Fruit fly (Drosophila melanogaster) whole organism, prepupa: Measurements from ENCODE around the gene CG31075.
A peak's percentile ranks its signal among the peaks of the same experiment; 100 is the strongest.

Experiments
- Blimp-1 ChIP-seq: fragments of 200-800 bp; sonication (Bioruptor generic); optimal IDR thresholded peaks from 3 replicates; lab custom pipeline; 2017; ENCODE audit warnings: missing biosample characterization, missing genetic modification characterization, mild to moderate bottlenecking, moderate library complexity, missing genetic modification reagents
- CG10631 ChIP-seq: fragments of 200-800 bp; sonication (Bioruptor generic); optimal IDR thresholded peaks from 2 replicates; lab custom pipeline; 2016; ENCODE audit warnings: missing biosample characterization, missing genetic modification characterization
- CG10669 ChIP-seq: fragments of 200-800 bp; sonication (Bioruptor generic); optimal IDR thresholded peaks from 3 replicates; lab custom pipeline; 2018; ENCODE audit warnings: missing biosample characterization, mild to moderate bottlenecking, missing genetic modification characterization, moderate library complexity
- CG11762 ChIP-seq: fragments of 200-800 bp; sonication (Bioruptor generic); optimal IDR thresholded peaks from 3 replicates; lab custom pipeline; 2016; ENCODE audit warnings: missing biosample characterization, missing genetic modification characterization; ENCODE audit not compliant: insufficient read depth
- CG15336 ChIP-seq: fragments of 200-800 bp; sonication (Bioruptor generic); IDR thresholded peaks from 2 replicates; pipeline ENCODE4 v1.3.6; 2022; ENCODE audit warnings: missing biosample characterization, missing genetic modification characterization
- CG31627 ChIP-seq: fragments of 200-800 bp; sonication (Bioruptor generic); optimal IDR thresholded peaks from 3 replicates; lab custom pipeline; 2016; ENCODE audit warnings: missing biosample characterization, missing genetic modification characterization
- CG32006 ChIP-seq: fragments of 200-800 bp; sonication (Bioruptor generic); optimal IDR thresholded peaks from 3 replicates; lab custom pipeline; 2017; ENCODE audit warnings: missing biosample characterization, mild to moderate bottlenecking, missing genetic modification characterization
- CG34406 ChIP-seq: fragments of 200-800 bp; sonication (Bioruptor generic); optimal IDR thresholded peaks from 3 replicates; lab custom pipeline; 2016; ENCODE audit warnings: missing biosample characterization, missing genetic modification characterization
- CG4318 ChIP-seq: fragments of 200-800 bp; sonication (Bioruptor generic); optimal IDR thresholded peaks from 3 replicates; lab custom pipeline; 2017; ENCODE audit warnings: missing biosample characterization, mild to moderate bottlenecking, missing genetic modification characterization
- CG6163 ChIP-seq: fragments of 200-800 bp; sonication (Bioruptor generic); IDR thresholded peaks from 3 replicates; pipeline ENCODE4 v1.3.6; 2022; ENCODE audit warnings: missing biosample characterization, missing genetic modification characterization
- CG6276 ChIP-seq: fragments of 200-800 bp; sonication (Bioruptor generic); optimal IDR thresholded peaks from 2 replicates; lab custom pipeline; 2017; ENCODE audit warnings: missing biosample characterization, mild to moderate bottlenecking, missing genetic modification characterization
- CG6808 ChIP-seq: fragments of 200-800 bp; sonication (Bioruptor generic); optimal IDR thresholded peaks from 3 replicates; lab custom pipeline; 2017; ENCODE audit warnings: missing biosample characterization, missing genetic modification characterization, mild to moderate bottlenecking, moderate library complexity, missing genetic modification reagents
- CG7368 ChIP-seq: fragments of 200-800 bp; sonication (Bioruptor generic); optimal IDR thresholded peaks from 3 replicates; lab custom pipeline; 2016; ENCODE audit warnings: missing biosample characterization, missing genetic modification characterization
- CG8119 ChIP-seq: fragments of 200-800 bp; sonication (Bioruptor generic); IDR thresholded peaks from 3 replicates; pipeline ENCODE4 v1.3.6; 2022; ENCODE audit warnings: missing biosample characterization, missing genetic modification characterization
- CG8319 ChIP-seq: fragments of 200-800 bp; sonication (Bioruptor generic); optimal IDR thresholded peaks from 3 replicates; lab custom pipeline; 2016; ENCODE audit warnings: missing biosample characterization, missing genetic modification characterization
- CG8632 ChIP-seq: fragments of 200-800 bp; sonication (Bioruptor generic); optimal IDR thresholded peaks from 3 replicates; lab custom pipeline; 2016; ENCODE audit warnings: missing biosample characterization, missing genetic modification characterization
- Eip75B ChIP-seq: fragments of 200-800 bp; sonication (Bioruptor generic); optimal IDR thresholded peaks from 3 replicates; lab custom pipeline; 2016; ENCODE audit warnings: missing biosample characterization, missing genetic modification characterization
- Eip78C ChIP-seq: fragments of 200-800 bp; sonication (Bioruptor generic); peaks from one replicate; lab custom pipeline; 2016; ENCODE audit warnings: missing biosample characterization, missing genetic modification characterization
- Hr38 ChIP-seq: sonication (Bioruptor generic); optimal IDR thresholded peaks from 2 replicates; lab custom pipeline; 2016; ENCODE audit warnings: missing biosample characterization, missing genetic modification characterization
- Hr39 ChIP-seq: fragments of 200-800 bp; sonication (Bioruptor generic); optimal IDR thresholded peaks from 2 replicates; lab custom pipeline; 2016; ENCODE audit warnings: missing biosample characterization, missing genetic modification characterization
- Hr4 ChIP-seq: fragments of 200-800 bp; sonication (Bioruptor generic); optimal IDR thresholded peaks from 3 replicates; lab custom pipeline; 2016; ENCODE audit warnings: missing biosample characterization, missing genetic modification characterization
- Lpt ChIP-seq: fragments of 200-800 bp; sonication (Bioruptor generic); optimal IDR thresholded peaks from 3 replicates; lab custom pipeline; 2016; ENCODE audit warnings: missing biosample characterization, missing genetic modification characterization
- Met ChIP-seq: fragments of 200-800 bp; sonication (Bioruptor generic); optimal IDR thresholded peaks from 3 replicates; lab custom pipeline; 2016; ENCODE audit warnings: missing biosample characterization, missing genetic modification characterization
- OdsH ChIP-seq: fragments of 200-800 bp; sonication (Bioruptor generic); optimal IDR thresholded peaks from 3 replicates; lab custom pipeline; 2016; ENCODE audit warnings: missing biosample characterization, missing genetic modification characterization
- Sox102F ChIP-seq: fragments of 200-800 bp; sonication (Bioruptor generic); optimal IDR thresholded peaks from 2 replicates; lab custom pipeline; 2016; ENCODE audit warnings: missing biosample characterization, mild to moderate bottlenecking, missing genetic modification characterization
- Sox14 ChIP-seq: fragments of 200-800 bp; sonication (Bioruptor generic); optimal IDR thresholded peaks from 3 replicates; lab custom pipeline; 2016; ENCODE audit warnings: missing biosample characterization, missing genetic modification characterization
- Sox15 ChIP-seq: fragments of 200-800 bp; sonication (Bioruptor generic); optimal IDR thresholded peaks from 3 replicates; lab custom pipeline; 2016; ENCODE audit warnings: missing biosample characterization, missing genetic modification characterization
- acj6 ChIP-seq: fragments of 200-800 bp; sonication (Bioruptor generic); optimal IDR thresholded peaks from 3 replicates; lab custom pipeline; 2016; ENCODE audit warnings: missing biosample characterization, missing genetic modification characterization
- cyc ChIP-seq: fragments of 200-800 bp; sonication (Bioruptor generic); optimal IDR thresholded peaks from 3 replicates; lab custom pipeline; 2016; ENCODE audit warnings: missing biosample characterization, missing genetic modification characterization
- dac ChIP-seq: fragments of 200-800 bp; sonication (Bioruptor generic); optimal IDR thresholded peaks from 2 replicates; lab custom pipeline; 2017; ENCODE audit warnings: missing biosample characterization, mild to moderate bottlenecking, missing genetic modification characterization
- dsx ChIP-seq: fragments of 200-800 bp; optimal IDR thresholded peaks from 3 replicates; lab custom pipeline; 2019; ENCODE audit warnings: missing biosample characterization, mild to moderate bottlenecking, missing genetic modification characterization, moderate library complexity; ENCODE audit not compliant: poor library complexity, severe bottlenecking
- eg ChIP-seq: fragments of 200-800 bp; sonication (Bioruptor generic); IDR thresholded peaks from 3 replicates; pipeline ENCODE4 v1.3.6; 2022; ENCODE audit warnings: missing biosample characterization, missing genetic modification characterization
- fd59A ChIP-seq: fragments of 200-800 bp; sonication (Bioruptor generic); optimal IDR thresholded peaks from 2 replicates; lab custom pipeline; 2017; ENCODE audit warnings: missing biosample characterization, mild to moderate bottlenecking, missing genetic modification characterization, missing genetic modification reagents
- fkh ChIP-seq: fragments of 200-800 bp; sonication (Bioruptor generic); optimal IDR thresholded peaks from 3 replicates; lab custom pipeline; 2017; ENCODE audit warnings: missing biosample characterization, mild to moderate bottlenecking, missing genetic modification characterization, moderate library complexity
- net ChIP-seq: fragments of 200-800 bp; sonication (Bioruptor generic); optimal IDR thresholded peaks from 3 replicates; lab custom pipeline; 2016; ENCODE audit warnings: missing biosample characterization, missing genetic modification characterization
- pdm3 ChIP-seq: fragments of 200-800 bp; sonication (Bioruptor generic); optimal IDR thresholded peaks from 3 replicates; lab custom pipeline; 2016; ENCODE audit warnings: missing biosample characterization, missing genetic modification characterization
- ss ChIP-seq, 2 experiments: fragments of 200-800 bp; sonication (Bioruptor generic); optimal IDR thresholded peaks; 2 replicates in 1 of 2; 3 replicates in 1 of 2; lab custom pipeline; 2017 to 2018; ENCODE audit warnings: mild to moderate bottlenecking in 2 of 2, missing biosample characterization in 2 of 2, missing genetic modification characterization in 2 of 2, moderate library complexity in 1 of 2
- svp ChIP-seq: fragments of 200-800 bp; sonication (Bioruptor generic); peaks from one replicate; lab custom pipeline; 2016; ENCODE audit warnings: missing biosample characterization, missing genetic modification characterization
- vri ChIP-seq: fragments of 200-800 bp; sonication (Bioruptor generic); optimal IDR thresholded peaks from 3 replicates; lab custom pipeline; 2016; ENCODE audit warnings: missing biosample characterization, mild to moderate bottlenecking, missing genetic modification characterization

The CG31075 gene

DNA sequence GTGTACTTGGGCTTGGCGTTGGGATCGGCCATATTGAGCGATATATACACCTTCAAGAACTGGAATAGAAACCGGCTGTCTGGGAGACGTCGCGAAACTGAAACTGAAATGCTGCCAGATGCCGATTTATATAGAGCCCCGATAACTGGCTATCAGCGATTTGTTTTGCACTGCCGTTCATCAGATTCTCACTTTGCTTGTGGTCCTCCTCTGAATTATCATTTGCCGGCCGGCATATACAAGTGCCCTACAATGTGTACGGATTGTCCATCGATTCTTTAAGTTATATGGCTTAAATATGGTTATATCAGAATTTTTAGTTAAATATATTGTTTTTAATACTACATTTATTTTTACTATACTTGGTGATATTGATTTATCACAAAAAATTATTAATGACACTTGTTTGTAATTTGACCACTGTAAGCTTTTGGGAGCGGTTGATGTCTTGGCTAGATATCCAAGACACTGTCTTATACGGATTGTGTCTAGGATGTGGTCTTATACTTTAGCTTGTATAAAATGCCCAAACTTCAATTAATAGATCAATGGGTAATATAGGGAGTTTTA lies at the start of gene CG31075 (continued):
- TF ChIP-seq Sox14 (GFP tag; lab: Kevin White, UChicago) (peak; percentile 81), fkh (no peak), CG7368 (GFP tag; lab: Kevin White, UChicago) (peak; percentile 85), Lpt (peak; percentile 68), CG4318 (GFP tag; lab: Kevin White, UChicago) (peak; percentile 73), CG15336 (GFP tag; lab: Robert Waterston, UW) (peak; percentile 94), net (GFP tag; lab: Kevin White, UChicago) (peak; percentile 76), svp (GFP tag; lab: Kevin White, UChicago) (peak; percentile 96), ss (GFP tag; optimal IDR thresholded peaks at IDR 0.05; lab: Kevin White, UChicago) (peak; percentile 81 to 87)

DNA sequence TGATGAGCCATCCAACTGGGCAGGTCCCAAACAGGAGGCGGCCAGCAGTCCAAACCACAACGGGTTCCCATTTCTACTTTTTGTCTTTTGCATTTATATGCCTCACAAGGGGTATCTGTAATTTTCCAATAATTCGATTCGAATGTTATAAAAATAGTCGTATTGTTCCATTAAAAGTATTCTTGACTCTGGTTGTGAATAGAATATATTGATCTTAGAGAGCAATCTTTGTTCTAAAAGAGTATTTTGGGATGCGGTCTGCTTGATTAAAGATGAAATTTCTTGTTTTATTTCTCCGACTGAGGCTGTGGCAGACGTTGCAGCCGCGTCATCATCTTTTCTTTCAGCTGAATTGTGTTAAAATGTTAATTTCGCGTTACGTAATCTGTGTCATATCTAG lies 45.6 kb upstream of the CG31075 start:
- TF ChIP-seq CG34406 (GFP tag; lab: Kevin White, UChicago) (peak; percentile 17), vri (GFP tag; lab: Kevin White, UChicago) (no peak), CG32006 (GFP tag; lab: Kevin White, UChicago) (peak; percentile 51), CG10631 (GFP tag; lab: Kevin White, UChicago) (no peak), svp (GFP tag; lab: Kevin White, UChicago) (no peak), CG6163 (GFP tag; lab: Robert Waterston, UW) (peak; percentile 30; the same call in 1 of the 3 replicates), Lpt (no peak), Sox15 (GFP tag; lab: Kevin White, UChicago) (no peak), acj6 (GFP tag; lab: Kevin White, UChicago) (no peak), Eip75B (no peak), CG15336 (GFP tag; lab: Robert Waterston, UW) (0 out of 2 replicates have a peak, but pooled peaks have one; percentile 51), CG4318 (GFP tag; lab: Kevin White, UChicago) (no peak), pdm3 (GFP tag; lab: Kevin White, UChicago) (no peak), dsx (GFP tag; lab: Kevin White, UChicago) (no peak), eg (GFP tag; lab: Robert Waterston, UW) (peak; percentile 41; the same call in 1 of the 3 replicates), Sox102F (GFP tag; lab: Kevin White, UChicago) (no peak), Eip78C (peak; percentile 68), Hr4 (GFP tag; lab: Kevin White, UChicago) (peak; percentile 23), fd59A (GFP tag; lab: Kevin White, UChicago) (no peak), Hr39 (GFP tag; lab: Kevin White, UChicago) (no peak), dac (GFP tag; lab: Kevin White, UChicago) (no peak), CG6276 (GFP tag; lab: Kevin White, UChicago) (peak; percentile 51), CG8319 (GFP tag; lab: Kevin White, UChicago) (no peak), Blimp-1 (GFP tag; lab: Kevin White, UChicago) (no peak), Hr38 (GFP tag; lab: Kevin White, UChicago) (no peak), OdsH (peak; percentile 2), CG11762 (no peak), CG8632 (GFP tag; lab: Kevin White, UChicago) (no peak), CG8119 (peak; percentile 51; the same call in 1 of the 3 replicates), CG6808 (no peak)

DNA sequence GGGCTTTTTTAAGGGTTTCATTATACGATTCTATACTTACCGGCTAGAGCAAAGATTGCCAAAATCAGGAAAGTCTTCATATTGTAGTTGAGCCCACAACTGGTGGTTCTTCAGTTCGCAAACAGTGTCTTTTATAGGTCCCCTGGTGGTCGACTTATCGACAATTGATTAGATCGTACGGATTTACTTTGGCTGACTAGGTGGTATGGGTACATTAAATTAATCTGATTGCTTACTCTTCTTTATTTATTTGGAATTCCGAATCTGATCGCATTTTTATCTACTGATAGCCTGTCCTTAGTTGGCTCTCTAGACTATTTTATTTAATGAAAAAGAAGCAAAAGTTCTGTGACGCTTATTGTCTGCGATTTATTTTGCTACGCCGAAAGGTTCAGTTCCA lies 37.7 kb upstream of the CG31075 start, which contains the start of gene CG6271:
Gene CG6271 (minus strand): TSS at position 101 of the 400 bp plus-strand sequence.
- no peak for TF ChIP-seq dac (GFP tag; lab: Kevin White, UChicago)
- no peak for TF ChIP-seq Blimp-1 (GFP tag; lab: Kevin White, UChicago)
- TF ChIP-seq CG31627: no peak
- no peak for TF ChIP-seq CG6276 (GFP tag; lab: Kevin White, UChicago)
- TF ChIP-seq CG10669: no peak
- TF ChIP-seq cyc: no peak
- no peak for TF ChIP-seq Met (GFP tag; lab: Kevin White, UChicago)
- no peak for TF ChIP-seq CG8119
